Worm (Caenorhabditis elegans) whole organism, midembryonic: Measurements from ENCODE around the gene C17B7.10.
"Not testable (repeated sequence)": the region's sequence is repeated elsewhere in the genome, so short reads cannot be mapped to it uniquely, and the experiment has no call there.

ENCODE experiments used
- T22C8.4 ChIP-seq: fragments of 200-800 bp; sonication (Bioruptor generic); IDR thresholded peaks from 2 replicates; pipeline ENCODE4 v1.3.6; 2022; ENCODE audit warnings: missing genetic modification characterization, missing compliant biosample characterization
- cog-1 ChIP-seq: sonication (generic microtip); optimal IDR thresholded peaks from 2 replicates; lab custom pipeline; 2016; ENCODE audit warnings: missing genetic modification characterization, missing compliant biosample characterization
- flt-1 ChIP-seq: fragments of 200-800 bp; sonication (Bioruptor generic); IDR thresholded peaks from 2 replicates; pipeline ENCODE4 v1.3.6; 2022; ENCODE audit warnings: missing genetic modification characterization, missing compliant biosample characterization
- klf-2 ChIP-seq: fragments of 200-800 bp; sonication (Bioruptor generic); conservative IDR thresholded peaks from 2 replicates; pipeline ENCODE4 v1.3.6; 2022; ENCODE audit warnings: missing genetic modification reagents, missing genetic modification characterization, missing compliant biosample characterization
- med-1 ChIP-seq: sonication (generic microtip); optimal IDR thresholded peaks from 2 replicates; lab custom pipeline; 2017; ENCODE audit warnings: missing genetic modification characterization, mild to moderate bottlenecking, missing compliant biosample characterization, antibody characterized with exemption, missing genetic modification reagents; ENCODE audit not compliant: insufficient read depth
- ref-1 ChIP-seq: fragments of 200-800 bp; sonication (Bioruptor generic); conservative IDR thresholded peaks from 2 replicates; pipeline ENCODE4 v1.3.6; 2022; ENCODE audit warnings: missing genetic modification reagents, missing genetic modification characterization, missing compliant biosample characterization
- tab-1 ChIP-seq: fragments of 200-800 bp; sonication (Bioruptor generic); IDR thresholded peaks from 2 replicates; pipeline ENCODE4 v1.3.6; 2022; ENCODE audit warnings: missing genetic modification characterization, missing compliant biosample characterization
- ztf-23 ChIP-seq: fragments of 200-800 bp; sonication (Bioruptor generic); IDR thresholded peaks from 2 replicates; pipeline ENCODE4 v1.3.6; 2022; ENCODE audit warnings: missing genetic modification reagents, missing genetic modification characterization, missing compliant biosample characterization
- ztf-29 ChIP-seq: fragments of 200-800 bp; sonication (Bioruptor generic); IDR thresholded peaks from 2 replicates; pipeline ENCODE4 v1.3.6; 2022; ENCODE audit warnings: missing genetic modification reagents, missing genetic modification characterization, missing compliant biosample characterization

C17B7.10 gene

DNA sequence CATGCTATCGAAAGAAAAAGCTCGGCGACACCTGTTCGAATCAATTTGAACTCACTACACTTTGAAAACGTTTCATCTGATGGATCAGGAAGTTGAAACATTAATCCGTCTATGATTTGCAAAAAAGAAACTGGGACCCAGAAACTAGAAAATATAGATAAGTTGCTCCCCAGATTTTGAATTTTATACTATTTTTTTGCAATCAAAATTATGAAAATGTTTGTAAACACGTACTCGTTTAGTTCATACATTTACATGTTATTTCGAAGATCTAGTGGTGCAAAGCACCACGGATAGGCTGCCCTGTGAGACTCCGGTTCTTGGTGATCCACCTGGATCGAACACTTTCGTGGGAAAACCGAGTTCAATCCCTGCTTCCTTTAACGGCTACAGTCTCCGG is at the start of gene C17B7.10:
TSS of gene C17B7.10 (minus strand) at position 101 of the 400 bp plus-strand sequence.
- TF ChIP-seq ztf-29 (GFP tag; lab: Robert Waterston, UW) = no peak
- no peak for TF ChIP-seq tab-1
- no peak for TF ChIP-seq med-1 (GFP tag; lab: Kevin White, UChicago)

DNA sequence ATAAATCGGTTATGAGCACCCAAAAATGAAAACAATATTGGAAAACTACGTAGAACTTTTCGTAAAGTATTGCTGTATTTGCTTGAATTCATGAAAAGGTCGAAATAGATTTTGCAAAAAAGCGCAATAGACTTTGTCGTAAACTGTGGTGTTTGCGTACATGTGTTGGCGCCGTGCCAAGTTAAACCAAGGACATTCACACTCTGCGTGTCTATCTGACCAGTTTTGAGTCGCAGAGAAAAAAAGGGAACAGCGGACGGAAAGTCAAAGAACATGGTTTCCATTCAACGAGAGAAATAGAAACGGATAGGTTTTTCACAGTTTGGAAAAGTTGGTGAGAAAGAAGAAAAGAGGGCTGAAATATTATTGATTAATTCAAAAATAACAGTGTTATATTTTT is 49.2 kb upstream of the C17B7.10 start:
- no peak for TF ChIP-seq ztf-23
- no peak for TF ChIP-seq T22C8.4 (GFP tag; lab: Robert Waterston, UW)
- no peak for TF ChIP-seq cog-1 (tag; lab: Kevin White, UChicago)
- no peak for TF ChIP-seq ref-1 (GFP tag; lab: Robert Waterston, UW)
- TF ChIP-seq tab-1 = no peak
- TF ChIP-seq flt-1 (GFP tag; lab: Robert Waterston, UW) = no peak
- TF ChIP-seq med-1 (GFP tag; lab: Kevin White, UChicago) = no peak

- TF ChIP-seq cog-1 (tag; lab: Kevin White, UChicago) (no peak), ztf-23 (no peak), tab-1 (no peak)
These were observed 46.5 kb upstream of the C17B7.10 start for ce11 chrV:3388299-3388698.

DNA sequence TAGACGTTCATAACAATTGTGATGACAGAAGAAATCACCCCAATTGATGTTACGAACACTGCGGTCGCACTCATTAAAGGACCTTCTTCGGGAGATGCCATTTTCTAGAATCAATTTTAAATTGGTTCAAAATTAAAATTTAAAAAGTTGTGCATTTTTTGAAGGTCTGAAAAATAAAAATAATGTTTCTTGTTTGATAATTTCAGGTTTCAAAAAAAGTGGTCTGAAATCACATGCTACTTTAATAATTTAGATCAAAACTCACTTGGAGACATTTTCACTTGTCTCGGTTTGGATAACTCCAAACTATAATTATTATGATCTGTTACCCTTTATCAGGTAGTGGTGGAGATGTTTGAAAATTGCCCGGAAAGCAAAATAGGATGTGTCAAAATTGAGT is 35.2 kb upstream of the C17B7.10 start, which contains the start of gene srbc-2:
TSS of gene srbc-2 (minus strand) at position 101 of the 400 bp plus-strand sequence.
- TF ChIP-seq T22C8.4 (GFP tag; lab: Robert Waterston, UW) (no peak), klf-2 (GFP tag; lab: Robert Waterston, UW) (no peak), flt-1 (GFP tag; lab: Robert Waterston, UW) (no peak)

DNA sequence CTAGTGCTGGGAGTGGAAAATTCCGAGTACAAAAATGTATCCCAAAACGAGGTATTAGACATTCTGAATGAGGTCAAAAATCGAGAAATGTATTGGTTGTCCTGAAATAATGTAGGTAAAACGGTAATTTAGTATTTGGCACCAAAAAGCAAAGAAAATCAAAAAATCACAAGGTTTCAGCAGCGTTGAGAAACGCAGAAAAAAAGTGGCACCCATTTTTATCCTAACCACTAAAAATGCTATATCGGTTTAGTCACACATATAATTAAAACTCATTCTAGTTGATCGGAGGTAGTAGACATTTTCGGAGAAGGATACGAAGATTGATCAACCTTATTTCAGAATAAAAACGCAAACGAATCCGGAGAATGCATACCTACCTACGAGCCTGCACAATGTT is 30.9 kb upstream of the C17B7.10 start, which contains the start of gene srx-121:
TSS of gene srx-121 (minus strand) at position 101 of the 400 bp plus-strand sequence.
- TF ChIP-seq klf-2 (GFP tag; lab: Robert Waterston, UW) (no peak), ref-1 (GFP tag; lab: Robert Waterston, UW) (no peak), med-1 (GFP tag; lab: Kevin White, UChicago) (no peak), flt-1 (GFP tag; lab: Robert Waterston, UW) (no peak), tab-1 (no peak), ztf-29 (GFP tag; lab: Robert Waterston, UW) (no peak), T22C8.4 (GFP tag; lab: Robert Waterston, UW) (no peak), ztf-23 (no peak)

DNA sequence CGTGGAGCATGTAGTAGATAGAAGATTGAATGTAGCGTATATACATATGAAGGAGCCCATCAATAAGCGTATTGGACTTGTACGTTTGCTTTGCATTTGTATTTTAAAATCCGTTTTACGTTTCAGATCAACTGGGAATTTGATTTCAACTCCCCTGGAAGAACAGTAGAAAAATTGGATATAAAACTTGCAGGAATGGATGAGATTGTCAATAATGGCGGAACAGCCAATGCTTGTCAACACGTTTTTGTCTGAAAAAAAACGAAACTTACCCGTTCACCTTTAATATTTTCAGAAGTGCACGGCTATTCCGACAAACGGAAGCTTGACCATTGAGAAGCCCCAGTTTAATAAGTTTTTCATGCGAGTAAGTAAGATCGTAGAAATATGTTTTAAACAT is 26.0 kb upstream of the C17B7.10 start, which contains the start of gene C04E12.2:
TSS of gene C04E12.2 (plus strand) at position 301 of the 400 bp plus-strand sequence.
- TF ChIP-seq cog-1 (tag; lab: Kevin White, UChicago); klf-2 (GFP tag; lab: Robert Waterston, UW); T22C8.4 (GFP tag; lab: Robert Waterston, UW): not testable (repeated sequence)

DNA sequence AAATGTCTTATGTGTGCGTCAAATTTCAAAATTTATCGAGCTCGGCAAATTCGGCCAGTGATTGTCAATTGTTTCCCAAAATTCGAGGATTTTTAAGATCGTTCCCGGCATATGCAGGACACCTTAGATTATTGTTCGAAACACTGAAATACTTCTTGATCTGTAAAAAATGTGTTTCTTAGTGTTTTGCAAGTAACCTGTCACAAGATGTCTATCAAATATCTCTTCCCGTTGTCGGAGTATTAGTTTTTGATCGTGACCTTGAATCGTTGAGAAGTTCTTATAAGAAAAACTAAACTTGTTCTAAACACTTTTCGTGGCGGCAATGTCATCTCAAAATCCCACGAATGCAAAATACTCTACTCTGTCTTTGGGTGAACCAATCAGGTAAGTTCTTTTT is 20.7 kb upstream of the C17B7.10 start, which contains the start of gene C04E12.4:
TSS of gene C04E12.4 (plus strand) at position 301 of the 400 bp plus-strand sequence.
- TF ChIP-seq T22C8.4 (GFP tag; lab: Robert Waterston, UW) (no peak), tab-1 (no peak), flt-1 (GFP tag; lab: Robert Waterston, UW) (no peak), klf-2 (GFP tag; lab: Robert Waterston, UW) (no peak), ref-1 (GFP tag; lab: Robert Waterston, UW) (no peak), med-1 (GFP tag; lab: Kevin White, UChicago) (no peak), cog-1 (tag; lab: Kevin White, UChicago) (no peak), ztf-23 (no peak), ztf-29 (GFP tag; lab: Robert Waterston, UW) (no peak)

- no peak for TF ChIP-seq ztf-23
- TF ChIP-seq flt-1 (GFP tag; lab: Robert Waterston, UW) = no peak
- no peak for TF ChIP-seq ztf-29 (GFP tag; lab: Robert Waterston, UW)
- no peak for TF ChIP-seq med-1 (GFP tag; lab: Kevin White, UChicago)
- TF ChIP-seq ref-1 (GFP tag; lab: Robert Waterston, UW) = no peak
These were observed 19.8 kb upstream of the C17B7.10 start for ce11 chrV:3361633-3362032.

- no peak for TF ChIP-seq T22C8.4 (GFP tag; lab: Robert Waterston, UW)
- TF ChIP-seq cog-1 (tag; lab: Kevin White, UChicago) = no peak
- no peak for TF ChIP-seq ztf-29 (GFP tag; lab: Robert Waterston, UW)
These were observed 16.5 kb upstream of the C17B7.10 start, which contains the start of gene C04E12.5 for ce11 chrV:3358267-3358666. Gene C04E12.5, plus strand, starts transcription at chrV:3358567.

DNA sequence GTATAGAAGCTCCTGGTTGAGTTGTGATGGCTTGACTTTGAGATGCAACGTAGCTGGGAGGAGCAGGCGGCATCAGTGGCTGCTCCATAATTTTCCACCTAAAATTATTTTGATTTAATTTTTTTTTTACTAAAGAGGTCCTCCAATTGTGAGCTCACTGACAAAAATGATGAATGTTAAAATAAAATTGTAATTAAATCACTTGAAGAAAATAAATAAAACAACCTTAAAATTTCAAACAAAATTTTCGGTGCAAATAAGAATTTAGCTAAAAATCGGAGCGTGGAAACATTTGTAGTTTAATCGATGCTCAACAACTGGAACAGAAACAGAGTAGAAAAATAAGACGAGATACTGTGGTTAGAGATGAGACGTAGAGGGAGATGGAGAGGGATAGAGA is 15.3 kb upstream of the C17B7.10 start, which contains the start of gene scrm-3:
TSS of gene scrm-3 (minus strand) at position 101 of the 400 bp plus-strand sequence.
- TF ChIP-seq T22C8.4 (GFP tag; lab: Robert Waterston, UW) (no peak), flt-1 (GFP tag; lab: Robert Waterston, UW) (no peak), ref-1 (GFP tag; lab: Robert Waterston, UW) (no peak), med-1 (GFP tag; lab: Kevin White, UChicago) (no peak), tab-1 (no peak), ztf-29 (GFP tag; lab: Robert Waterston, UW) (no peak), cog-1 (tag; lab: Kevin White, UChicago) (no peak), ztf-23 (no peak), klf-2 (GFP tag; lab: Robert Waterston, UW) (no peak)

ce11 chrV:3355544-3355943 is 13.7 kb upstream of the C17B7.10 start:
- TF ChIP-seq flt-1 (GFP tag; lab: Robert Waterston, UW) (no peak), klf-2 (GFP tag; lab: Robert Waterston, UW) (no peak), tab-1 (no peak), ztf-23 (no peak), ref-1 (GFP tag; lab: Robert Waterston, UW) (no peak), med-1 (GFP tag; lab: Kevin White, UChicago) (no peak), cog-1 (tag; lab: Kevin White, UChicago) (no peak), ztf-29 (GFP tag; lab: Robert Waterston, UW) (no peak), T22C8.4 (GFP tag; lab: Robert Waterston, UW) (no peak)
